Worm (Caenorhabditis elegans) whole organism, midembryonic: ENCODE data around the gene F35E8.2.

ENCODE experiments used
- T22C8.4 ChIP-seq: fragments of 200-800 bp; sonication (Bioruptor generic); IDR thresholded peaks from 2 replicates; pipeline ENCODE4 v1.3.6; 2022; ENCODE audit warnings: missing genetic modification characterization, missing compliant biosample characterization
- cog-1 ChIP-seq: sonication (generic microtip); optimal IDR thresholded peaks from 2 replicates; lab custom pipeline; 2016; ENCODE audit warnings: missing genetic modification characterization, missing compliant biosample characterization
- flt-1 ChIP-seq: fragments of 200-800 bp; sonication (Bioruptor generic); IDR thresholded peaks from 2 replicates; pipeline ENCODE4 v1.3.6; 2022; ENCODE audit warnings: missing genetic modification characterization, missing compliant biosample characterization
- med-1 ChIP-seq: sonication (generic microtip); optimal IDR thresholded peaks from 2 replicates; lab custom pipeline; 2017; ENCODE audit warnings: missing genetic modification characterization, mild to moderate bottlenecking, missing compliant biosample characterization, antibody characterized with exemption, missing genetic modification reagents; ENCODE audit not compliant: insufficient read depth
- ref-1 ChIP-seq: fragments of 200-800 bp; sonication (Bioruptor generic); conservative IDR thresholded peaks from 2 replicates; pipeline ENCODE4 v1.3.6; 2022; ENCODE audit warnings: missing genetic modification reagents, missing genetic modification characterization, missing compliant biosample characterization
- tab-1 ChIP-seq: fragments of 200-800 bp; sonication (Bioruptor generic); IDR thresholded peaks from 2 replicates; pipeline ENCODE4 v1.3.6; 2022; ENCODE audit warnings: missing genetic modification characterization, missing compliant biosample characterization
- ztf-23 ChIP-seq: fragments of 200-800 bp; sonication (Bioruptor generic); IDR thresholded peaks from 2 replicates; pipeline ENCODE4 v1.3.6; 2022; ENCODE audit warnings: missing genetic modification reagents, missing genetic modification characterization, missing compliant biosample characterization
- ztf-29 ChIP-seq: fragments of 200-800 bp; sonication (Bioruptor generic); IDR thresholded peaks from 2 replicates; pipeline ENCODE4 v1.3.6; 2022; ENCODE audit warnings: missing genetic modification reagents, missing genetic modification characterization, missing compliant biosample characterization

DNA sequence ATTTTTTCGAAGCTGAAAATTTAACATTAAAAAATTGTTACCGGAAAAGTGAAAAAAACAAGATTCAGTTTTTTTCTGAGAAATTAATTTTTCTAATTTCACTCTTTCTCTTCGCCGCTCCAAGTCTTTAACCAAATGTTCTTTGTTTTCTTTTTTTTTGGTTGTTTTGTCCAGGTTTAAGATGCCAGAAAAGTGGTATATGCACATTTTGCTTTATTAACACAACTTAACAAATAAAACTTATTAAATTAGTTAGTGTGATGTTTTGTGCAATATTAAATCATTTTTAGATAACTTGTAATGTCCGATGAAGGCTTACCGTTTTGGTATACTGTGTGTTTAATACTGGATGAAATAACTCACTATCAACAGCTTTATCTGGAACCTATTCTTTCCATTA is 37.7 kb downstream of the F35E8.2 start, which contains the start of gene srw-53:
- TF ChIP-seq flt-1 (GFP tag; lab: Robert Waterston, UW) (no peak), tab-1 (no peak), ztf-23 (GFP tag; lab: Robert Waterston, UW) (no peak), cog-1 (no peak), ztf-29 (GFP tag; lab: Robert Waterston, UW) (no peak), med-1 (GFP tag; lab: Kevin White, UChicago) (no peak), ref-1 (GFP tag; lab: Robert Waterston, UW) (no peak), T22C8.4 (GFP tag; lab: Robert Waterston, UW) (no peak)
